Fruit fly (Drosophila melanogaster): ENCODE results near the gene CG33543.

The CG33543 gene

DNA sequence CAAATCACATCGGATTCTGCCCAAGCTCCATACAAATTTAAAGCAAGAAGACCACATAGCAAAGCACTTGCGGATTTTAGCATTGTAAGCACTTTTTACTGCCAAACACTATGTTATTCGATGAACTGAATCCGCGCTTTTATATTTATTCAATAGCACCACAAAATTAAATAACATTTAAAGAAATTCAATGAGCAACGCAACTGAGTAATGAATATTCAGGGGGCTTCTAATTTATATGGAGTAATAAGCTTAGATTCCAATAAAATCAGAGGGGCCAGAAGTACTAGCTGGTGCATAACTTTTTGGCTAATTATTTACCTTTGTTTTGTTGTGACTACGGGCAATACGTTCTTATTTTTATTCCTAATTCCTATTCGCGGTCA, 31.0 kb upstream of the CG33543 start, which contains the start of gene lectin-22C:
Gene lectin-22C (minus strand): TSS at position 101 of the 386 bp plus-strand sequence.
- TF ChIP-seq esn (GFP tag; optimal IDR thresholded peaks at IDR 0.05) (no peak), Blimp-1 (GFP tag; optimal IDR thresholded peaks at IDR 0.05) (no peak), Ets21C (GFP tag; optimal IDR thresholded peaks at IDR 0.05) (no peak), pdm3 (GFP tag; optimal IDR thresholded peaks at IDR 0.05) (no peak), CG11294 (GFP tag; IDR thresholded peaks at IDR 0.05) (no peak)

DNA sequence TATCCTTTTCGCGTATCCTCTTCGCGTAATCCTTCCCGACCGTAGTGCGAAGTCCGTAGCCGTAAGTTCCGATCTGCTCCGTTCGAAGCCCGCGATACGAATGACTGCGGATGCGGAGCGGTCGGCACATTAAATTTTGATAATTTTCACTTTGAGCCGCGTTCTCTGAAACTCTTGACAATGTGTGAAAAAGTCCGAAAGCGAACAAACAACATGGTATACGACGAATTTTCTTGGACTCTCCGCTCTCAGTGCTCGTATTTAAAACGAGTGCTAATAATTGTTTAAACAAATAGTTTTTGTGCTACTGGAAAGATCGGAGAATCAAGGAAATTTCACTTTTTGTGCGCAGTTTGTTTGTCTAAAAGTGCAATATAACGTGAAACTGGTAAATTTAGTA, 29.8 kb upstream of the CG33543 start, which contains the start of gene CG42296:
Gene CG42296 (minus strand): TSS at position 101 of the 400 bp plus-strand sequence.
- TF ChIP-seq Smox (GFP tag; optimal IDR thresholded peaks at IDR 0.05) (no peak), CG8119 (GFP tag; IDR thresholded peaks at IDR 0.05) (no peak), CG10669 (GFP tag; optimal IDR thresholded peaks at IDR 0.05) (no peak), fkh (GFP tag; optimal IDR thresholded peaks at IDR 0.05) (peak; percentile 25)

DNA sequence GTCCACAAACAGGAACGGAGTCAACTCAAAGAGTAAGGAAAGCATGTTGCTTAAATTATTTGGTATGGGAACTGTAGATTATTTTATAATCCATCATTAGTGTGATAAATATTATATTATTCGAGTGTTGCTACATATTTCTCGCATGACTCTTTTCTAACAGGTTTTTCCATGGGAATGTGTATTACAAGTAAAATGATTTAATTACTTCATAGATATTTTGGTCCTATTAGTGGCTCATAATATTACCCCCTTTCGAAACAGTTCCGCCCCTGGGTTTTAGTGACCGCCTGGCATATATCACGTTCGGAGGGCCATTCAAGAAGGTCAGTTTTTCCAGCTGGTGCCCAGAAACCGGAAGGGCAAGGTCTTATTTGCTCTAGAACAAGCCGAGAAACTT, 26.0 kb upstream of the CG33543 start:
- TF ChIP-seq lz (GFP tag; optimal IDR thresholded peaks at IDR 0.05): no peak
- no peak for TF ChIP-seq Hr38 (GFP tag; optimal IDR thresholded peaks at IDR 0.05)
- peak; percentile 13 for TF ChIP-seq topi (GFP tag; optimal IDR thresholded peaks at IDR 0.05)
- TF ChIP-seq pdm3 (GFP tag; optimal IDR thresholded peaks at IDR 0.05): peak; percentile 0
- TF ChIP-seq vri (GFP tag; optimal IDR thresholded peaks at IDR 0.05): no peak
- TF ChIP-seq CG7368 (GFP tag; optimal IDR thresholded peaks at IDR 0.05): no peak
- TF ChIP-seq achi (GFP tag; optimal IDR thresholded peaks at IDR 0.05): peak; percentile 8
- no peak for TF ChIP-seq svp (GFP tag)
- TF ChIP-seq CG10669 (GFP tag; optimal IDR thresholded peaks at IDR 0.05): no peak
- peak; percentile 8 for TF ChIP-seq CG11902 (GFP tag; optimal IDR thresholded peaks at IDR 0.05)
- peak; percentile 70 for TF ChIP-seq Eip78C (GFP tag)
- no peak for TF ChIP-seq Sox14 (GFP tag; optimal IDR thresholded peaks at IDR 0.05)
- no peak for TF ChIP-seq CG6276 (GFP tag; optimal IDR thresholded peaks at IDR 0.05)
- TF ChIP-seq Met (GFP tag; optimal IDR thresholded peaks at IDR 0.05): no peak
- TF ChIP-seq CG3032 (tag; optimal IDR thresholded peaks at IDR 0.05): no peak
- TF ChIP-seq cyc (GFP tag; optimal IDR thresholded peaks at IDR 0.05): no peak

DNA sequence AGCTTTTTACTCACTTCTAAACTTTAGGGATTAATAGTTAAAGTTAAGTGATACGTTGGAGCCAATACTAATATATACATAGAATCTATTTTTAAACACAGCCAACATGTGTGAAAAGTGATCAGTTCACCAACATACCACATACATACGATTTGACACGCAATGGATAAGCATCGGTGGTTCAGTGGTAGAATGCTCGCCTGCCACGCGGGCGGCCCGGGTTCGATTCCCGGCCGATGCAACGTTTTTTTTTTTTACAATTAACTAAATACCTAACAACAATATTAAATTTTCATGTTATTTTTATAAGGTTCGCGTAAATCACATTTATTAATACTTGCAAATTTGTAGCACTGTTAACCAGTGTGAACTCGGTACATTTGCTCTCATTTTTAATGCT, 25.4 kb upstream of the CG33543 start:
- TF ChIP-seq svp (GFP tag) (peak; percentile 34), fd85E (GFP tag; optimal IDR thresholded peaks at IDR 0.05) (no peak), eg (GFP tag; IDR thresholded peaks at IDR 0.05) (no peak)

DNA sequence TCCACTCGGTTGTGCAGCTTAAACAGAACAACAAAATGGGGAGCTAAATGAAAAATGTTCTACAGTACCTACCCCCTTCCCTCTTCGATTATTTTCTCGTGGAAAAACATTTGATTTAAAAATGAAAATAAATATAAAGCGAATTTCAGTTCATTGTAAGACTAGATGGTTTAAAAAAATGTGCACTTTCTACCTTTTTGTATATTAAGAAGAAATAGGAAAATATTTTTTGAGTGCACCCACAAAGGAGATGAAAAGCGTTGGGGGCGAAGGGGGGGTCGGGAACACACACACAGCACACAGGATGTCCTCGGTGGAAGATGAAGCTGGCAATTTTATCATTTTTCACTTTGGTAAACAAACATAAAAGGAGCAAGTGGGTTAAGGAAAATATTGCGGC, 16.7 kb upstream of the CG33543 start:
- TF ChIP-seq svp (GFP tag) (peak; percentile 51), CG3032 (tag; optimal IDR thresholded peaks at IDR 0.05) (no peak), Hr38 (GFP tag; optimal IDR thresholded peaks at IDR 0.05) (no peak), Eip78C (GFP tag) (peak; percentile 60)

DNA sequence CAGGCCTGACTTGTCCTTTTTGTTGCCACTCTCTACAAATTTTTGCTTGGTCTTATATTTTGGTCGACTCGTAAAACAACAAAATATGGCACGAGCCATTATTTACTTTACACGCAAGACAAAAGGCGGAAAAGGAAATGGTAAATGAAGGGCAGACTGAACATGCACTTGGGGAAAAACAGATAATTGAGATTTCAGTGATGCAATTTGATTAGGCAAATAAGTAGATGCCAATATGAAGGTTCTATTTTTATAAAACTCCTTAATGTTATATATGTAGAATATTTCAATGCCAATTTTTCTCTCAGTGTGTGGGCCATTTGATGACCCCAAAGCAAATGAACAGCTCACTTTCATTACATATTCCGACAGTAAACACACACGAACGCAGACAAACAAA, 9.1 kb upstream of the CG33543 start:
- no peak for TF ChIP-seq Eip75B (GFP tag; optimal IDR thresholded peaks at IDR 0.05)
- peak; percentile 14 for TF ChIP-seq fkh (GFP tag; optimal IDR thresholded peaks at IDR 0.05)
- no peak for TF ChIP-seq Sox102F (GFP tag; optimal IDR thresholded peaks at IDR 0.05)
- TF ChIP-seq vri (GFP tag; optimal IDR thresholded peaks at IDR 0.05): no peak
- no peak for TF ChIP-seq CG32006 (GFP tag; optimal IDR thresholded peaks at IDR 0.05)
- peak; percentile 51 for TF ChIP-seq Eip78C (GFP tag)
- TF ChIP-seq CG6792 (GFP tag; optimal IDR thresholded peaks at IDR 0.05): no peak
- TF ChIP-seq CG10631 (GFP tag; optimal IDR thresholded peaks at IDR 0.05): no peak
- TF ChIP-seq CG11762 (GFP tag; optimal IDR thresholded peaks at IDR 0.05; ENCODE audit: insufficient read depth): no peak
- no peak for TF ChIP-seq fd85E (GFP tag; optimal IDR thresholded peaks at IDR 0.05)
- no peak for TF ChIP-seq eg (GFP tag; IDR thresholded peaks at IDR 0.05)
- TF ChIP-seq Ets21C (GFP tag; optimal IDR thresholded peaks at IDR 0.05): no peak
- TF ChIP-seq CG8319 (GFP tag; optimal IDR thresholded peaks at IDR 0.05): no peak
- no peak for TF ChIP-seq CG6808 (GFP tag; optimal IDR thresholded peaks at IDR 0.05)
